Fruit fly (Drosophila melanogaster) whole organism, embryonic: ENCODE measurements around the gene CG10177.

Experiments used
- Atf6 ChIP-seq: fragments of 200-800 bp; sonication (Bioruptor generic); IDR thresholded peaks from 2 replicates; pipeline ENCODE4 v1.3.6; 2022; ENCODE audit warnings: missing biosample characterization, missing genetic modification characterization
- Blimp-1 ChIP-seq: fragments of 200-800 bp; sonication (Bioruptor generic); optimal IDR thresholded peaks from 3 replicates; lab custom pipeline; 2018; ENCODE audit warnings: missing biosample characterization, missing genetic modification characterization, mild to moderate bottlenecking, moderate library complexity, missing genetic modification reagents
- CG17385 ChIP-seq: fragments of 200-800 bp; sonication (Bioruptor generic); optimal IDR thresholded peaks from 3 replicates; lab custom pipeline; 2018; ENCODE audit warnings: missing biosample characterization, mild to moderate bottlenecking, missing genetic modification characterization
- CG9797 ChIP-seq: fragments of 200-800 bp; sonication (Bioruptor generic); optimal IDR thresholded peaks from 3 replicates; lab custom pipeline; 2018; ENCODE audit warnings: missing biosample characterization, mild to moderate bottlenecking, missing genetic modification characterization
- Hmr ChIP-seq: fragments of 200-800 bp; sonication (Bioruptor generic); optimal IDR thresholded peaks from 3 replicates; lab custom pipeline; 2017; ENCODE audit warnings: mild to moderate bottlenecking, missing biosample characterization, missing genetic modification reagents, missing genetic modification characterization
- MBD-R2 ChIP-seq: fragments of 200-800 bp; sonication (Bioruptor generic); IDR thresholded peaks from 2 replicates; pipeline ENCODE4 v1.3.6; 2022; ENCODE audit warnings: missing biosample characterization, missing genetic modification characterization
- Xbp1 ChIP-seq: fragments of 200-800 bp; sonication (Bioruptor generic); optimal IDR thresholded peaks from 3 replicates; lab custom pipeline; 2016; ENCODE audit warnings: missing biosample characterization, mild to moderate bottlenecking, missing genetic modification characterization

dm6 chr3R:23556843-23557242 lies 35.5 kb upstream of the CG10177 start, which contains the start of gene CG10164:
- no peak for TF ChIP-seq MBD-R2 (GFP tag; lab: Robert Waterston, UW)
- TF ChIP-seq CG9797: no peak
- TF ChIP-seq Hmr (GFP tag; lab: Kevin White, UChicago): no peak
- no peak for TF ChIP-seq CG17385 (GFP tag; lab: Kevin White, UChicago)
- TF ChIP-seq Atf6 (GFP tag; lab: Robert Waterston, UW): no peak
- no peak for TF ChIP-seq Blimp-1 (GFP tag; lab: Kevin White, UChicago)
- TF ChIP-seq Xbp1 (GFP tag; lab: Kevin White, UChicago): no peak
